Fruit fly (Drosophila melanogaster) whole organism, embryonic: ENCODE results near the gene CG31019.

ENCODE experiments used
- Asciz ChIP-seq: fragments of 200-800 bp; sonication (Bioruptor generic); optimal IDR thresholded peaks from 2 replicates; lab custom pipeline; 2017; ENCODE audit warnings: missing biosample characterization, mild to moderate bottlenecking, missing genetic modification characterization, missing genetic modification reagents
- CG1024 ChIP-seq: fragments of 200-800 bp; sonication (Bioruptor generic); IDR thresholded peaks from 2 replicates; pipeline ENCODE4 v1.3.6; 2022; ENCODE audit warnings: missing biosample characterization, missing genetic modification characterization
- CG11560 ChIP-seq: fragments of 200-800 bp; sonication (Bioruptor generic); IDR thresholded peaks from 3 replicates; pipeline ENCODE4 v1.3.6; 2022; ENCODE audit warnings: missing biosample characterization, missing genetic modification characterization
- CG12236 ChIP-seq: fragments of 200-800 bp; sonication (Bioruptor generic); optimal IDR thresholded peaks from 2 replicates; lab custom pipeline; 2016; ENCODE audit warnings: missing biosample characterization, missing genetic modification characterization
- CG1233 ChIP-seq: fragments of 200-800 bp; sonication (Bioruptor generic); optimal IDR thresholded peaks from 4 replicates; lab custom pipeline; 2018; ENCODE audit warnings: missing biosample characterization, mild to moderate bottlenecking, missing genetic modification characterization
- CG13123 ChIP-seq: fragments of 200-800 bp; sonication (Bioruptor generic); optimal IDR thresholded peaks from 2 replicates; lab custom pipeline; 2016; ENCODE audit warnings: missing biosample characterization, missing genetic modification characterization
- CG15479 ChIP-seq: fragments of 200-800 bp; sonication (Bioruptor generic); optimal IDR thresholded peaks from 3 replicates; lab custom pipeline; 2019; ENCODE audit warnings: missing biosample characterization, mild to moderate bottlenecking, missing genetic modification characterization, moderate library complexity
- CG1792 ChIP-seq: fragments of 200-800 bp; sonication (Bioruptor generic); optimal IDR thresholded peaks from 2 replicates; lab custom pipeline; 2016; ENCODE audit warnings: missing biosample characterization, missing genetic modification characterization
- CG18599 ChIP-seq: fragments of 200-800 bp; sonication (Bioruptor generic); optimal IDR thresholded peaks from 3 replicates; lab custom pipeline; 2017; ENCODE audit warnings: missing biosample characterization, missing genetic modification characterization, mild to moderate bottlenecking, moderate library complexity, missing genetic modification reagents
- CG2678 ChIP-seq: fragments of 200-800 bp; sonication (Bioruptor generic); optimal IDR thresholded peaks from 3 replicates; lab custom pipeline; 2019; ENCODE audit warnings: missing biosample characterization, mild to moderate bottlenecking, missing genetic modification characterization, moderate library complexity
- CG3065 ChIP-seq: fragments of 200-800 bp; sonication (Bioruptor generic); optimal IDR thresholded peaks from 2 replicates; lab custom pipeline; 2016; ENCODE audit warnings: missing biosample characterization, missing genetic modification characterization
- CG6272 ChIP-seq: fragments of 200-800 bp; sonication (Bioruptor generic); IDR thresholded peaks from 2 replicates; pipeline ENCODE4 v1.3.6; 2022; ENCODE audit warnings: missing biosample characterization, missing genetic modification characterization
- CG6683 ChIP-seq: fragments of 200-800 bp; sonication (Bioruptor generic); optimal IDR thresholded peaks from 2 replicates; lab custom pipeline; 2017; ENCODE audit warnings: missing biosample characterization, mild to moderate bottlenecking, missing genetic modification characterization, missing genetic modification reagents
- CG9932 ChIP-seq: fragments of 200-800 bp; sonication (Bioruptor generic); IDR thresholded peaks from 2 replicates; pipeline ENCODE4 v1.3.6; 2022; ENCODE audit warnings: missing biosample characterization, missing genetic modification characterization
- Camta ChIP-seq: fragments of 200-800 bp; sonication (Bioruptor generic); optimal IDR thresholded peaks from 2 replicates; lab custom pipeline; 2016; ENCODE audit warnings: missing biosample characterization, missing genetic modification characterization
- Dfd ChIP-seq, 2 experiments: fragments of >200 bp; optimal IDR thresholded peaks; 2 replicates each; lab custom pipeline; 2017; ENCODE audit warnings: missing biosample characterization in 2 of 2, missing genetic modification characterization in 2 of 2
- Doc2 ChIP-seq: fragments of 200-800 bp; sonication (Bioruptor generic); IDR thresholded peaks from 2 replicates; pipeline ENCODE4 v1.3.6; 2022; ENCODE audit warnings: missing biosample characterization, missing genetic modification characterization
- GATAe ChIP-seq: fragments of 200-800 bp; sonication (Bioruptor generic); conservative IDR thresholded peaks from 2 replicates; pipeline ENCODE4 v1.3.6; 2022; ENCODE audit warnings: missing biosample characterization, missing genetic modification characterization
- Hmx ChIP-seq: fragments of 200-800 bp; sonication (Bioruptor generic); optimal IDR thresholded peaks from 2 replicates; lab custom pipeline; 2016; ENCODE audit warnings: missing biosample characterization, missing genetic modification characterization
- Hr3 ChIP-seq: fragments of 200-800 bp; sonication (Bioruptor generic); optimal IDR thresholded peaks from 3 replicates; lab custom pipeline; 2016; ENCODE audit warnings: missing biosample characterization, missing genetic modification characterization
- Hr51 ChIP-seq, 2 experiments: fragments of 200-800 bp; sonication (Bioruptor generic); optimal IDR thresholded peaks; 2 replicates in 1 of 2; 3 replicates in 1 of 2; lab custom pipeline; 2016 to 2018; ENCODE audit warnings: missing biosample characterization in 2 of 2, missing genetic modification characterization in 2 of 2, mild to moderate bottlenecking in 1 of 2, moderate library complexity in 1 of 2
- Lim3 ChIP-seq: fragments of 200-800 bp; sonication (Bioruptor generic); IDR thresholded peaks from 2 replicates; pipeline ENCODE4 v1.3.6; 2022; ENCODE audit warnings: missing biosample characterization, missing genetic modification characterization
- NK7.1 ChIP-seq: fragments of 200-800 bp; sonication (Bioruptor generic); optimal IDR thresholded peaks from 3 replicates; lab custom pipeline; 2016; ENCODE audit warnings: missing biosample characterization, missing genetic modification characterization
- Rx ChIP-seq: fragments of 200-800 bp; sonication (Bioruptor generic); IDR thresholded peaks from 2 replicates; pipeline ENCODE4 v1.3.6; 2022; ENCODE audit warnings: missing biosample characterization, missing genetic modification characterization
- Side ChIP-seq: fragments of 200-800 bp; sonication (Bioruptor generic); optimal IDR thresholded peaks from 2 replicates; lab custom pipeline; 2016; ENCODE audit warnings: missing biosample characterization, missing genetic modification characterization
- Sin3A ChIP-seq: fragments of >200 bp; optimal IDR thresholded peaks from 2 replicates; lab custom pipeline; 2018
- Six4 ChIP-seq: fragments of 200-800 bp; sonication (Bioruptor generic); optimal IDR thresholded peaks from 2 replicates; lab custom pipeline; 2016; ENCODE audit warnings: missing biosample characterization, missing genetic modification characterization
- Sry-β ChIP-seq: fragments of 200-800 bp; sonication (Bioruptor generic); optimal IDR thresholded peaks from 2 replicates; lab custom pipeline; 2018; ENCODE audit warnings: missing biosample characterization, mild to moderate bottlenecking, missing genetic modification characterization, moderate library complexity
- TFAM ChIP-seq: fragments of 200-800 bp; sonication (Bioruptor generic); optimal IDR thresholded peaks from 2 replicates; lab custom pipeline; 2017; ENCODE audit warnings: missing biosample characterization, missing genetic modification characterization, inconsistent platforms
- cg ChIP-seq: fragments of 200-800 bp; sonication (Bioruptor generic); optimal IDR thresholded peaks from 3 replicates; lab custom pipeline; 2019; ENCODE audit warnings: missing biosample characterization, mild to moderate bottlenecking, missing genetic modification characterization, moderate library complexity
- emc ChIP-seq: fragments of 200-800 bp; sonication (Bioruptor generic); optimal IDR thresholded peaks from 2 replicates; lab custom pipeline; 2016; ENCODE audit warnings: missing biosample characterization, missing genetic modification characterization
- en ChIP-seq: fragments of 200-800 bp; sonication (Bioruptor generic); optimal IDR thresholded peaks from 2 replicates; lab custom pipeline; 2016; ENCODE audit warnings: missing biosample characterization, missing genetic modification characterization
- fd102C ChIP-seq: fragments of 200-800 bp; sonication (Bioruptor generic); optimal IDR thresholded peaks from 2 replicates; lab custom pipeline; 2018; ENCODE audit warnings: missing biosample characterization, mild to moderate bottlenecking, missing genetic modification characterization, moderate library complexity
- fd96Cb ChIP-seq: fragments of 200-800 bp; sonication (Bioruptor generic); optimal IDR thresholded peaks from 2 replicates; lab custom pipeline; 2018; ENCODE audit warnings: missing biosample characterization, mild to moderate bottlenecking, missing genetic modification characterization, moderate library complexity
- lola ChIP-seq, 3 experiments: fragments of >200 bp in 2 of 3; fragments of 200-800 bp in 1 of 3; sonication (Bioruptor generic) in 1 of 3; optimal IDR thresholded peaks; 2 replicates each; lab custom pipeline; 2017 to 2019; ENCODE audit warnings: missing biosample characterization in 3 of 3, missing genetic modification characterization in 3 of 3, mild to moderate bottlenecking in 1 of 3, moderate library complexity in 1 of 3
- lov ChIP-seq, 2 experiments: fragments of 200-800 bp in 1 of 2; fragments of >200 bp in 1 of 2; sonication (Bioruptor generic) in 1 of 2; IDR thresholded peaks in 1 of 2; optimal IDR thresholded peaks in 1 of 2; 2 replicates in 1 of 2; 3 replicates in 1 of 2; pipeline versions ENCODE4 v1.3.6 to Lab custom; 2017 to 2022; ENCODE audit warnings: missing biosample characterization in 1 of 2, missing genetic modification characterization in 1 of 2
- mam ChIP-seq: fragments of 200-800 bp; sonication (Bioruptor generic); optimal IDR thresholded peaks from 3 replicates; lab custom pipeline; 2016; ENCODE audit warnings: missing biosample characterization, missing genetic modification characterization
- pho ChIP-seq: fragments of 200-800 bp; sonication (Bioruptor generic); optimal IDR thresholded peaks from 2 replicates; lab custom pipeline; 2016; ENCODE audit warnings: missing biosample characterization, missing genetic modification characterization
- psq ChIP-seq: fragments of 200-800 bp; sonication (Bioruptor generic); optimal IDR thresholded peaks from 2 replicates; lab custom pipeline; 2017; ENCODE audit warnings: missing biosample characterization, missing genetic modification characterization
- ro ChIP-seq: fragments of 200-800 bp; sonication (Bioruptor generic); IDR thresholded peaks from 2 replicates; pipeline ENCODE4 v1.3.6; 2022; ENCODE audit warnings: missing biosample characterization, missing genetic modification characterization
- seq ChIP-seq: fragments of 200-800 bp; sonication (Bioruptor generic); IDR thresholded peaks from 2 replicates; pipeline ENCODE4 v1.3.6; 2022; ENCODE audit warnings: missing biosample characterization, missing genetic modification characterization
- shn ChIP-seq: fragments of 200-800 bp; sonication (Bioruptor generic); optimal IDR thresholded peaks from 3 replicates; lab custom pipeline; 2016; ENCODE audit warnings: missing biosample characterization, missing genetic modification characterization
- so ChIP-seq: fragments of 200-800 bp; sonication (Bioruptor generic); IDR thresholded peaks from 3 replicates; pipeline ENCODE4 v1.3.6; 2022; ENCODE audit warnings: missing biosample characterization, missing genetic modification characterization
- stwl ChIP-seq: fragments of 200-800 bp; sonication (Bioruptor generic); optimal IDR thresholded peaks from 3 replicates; lab custom pipeline; 2018; ENCODE audit warnings: missing biosample characterization, mild to moderate bottlenecking, missing genetic modification characterization, moderate library complexity
- tgo ChIP-seq: fragments of 200-800 bp; sonication (Bioruptor generic); IDR thresholded peaks from 3 replicates; pipeline ENCODE4 v1.3.6; 2022; ENCODE audit warnings: missing biosample characterization, missing genetic modification characterization
- tup ChIP-seq: fragments of 200-800 bp; sonication (Bioruptor generic); optimal IDR thresholded peaks from 2 replicates; lab custom pipeline; 2016; ENCODE audit warnings: missing biosample characterization, mild to moderate bottlenecking, missing genetic modification characterization, moderate library complexity
- unpg ChIP-seq: fragments of 200-800 bp; sonication (Bioruptor generic); optimal IDR thresholded peaks from 3 replicates; lab custom pipeline; 2018; ENCODE audit warnings: missing biosample characterization, mild to moderate bottlenecking, missing genetic modification characterization, moderate library complexity
- zfh1 ChIP-seq: fragments of 200-800 bp; sonication (Bioruptor generic); IDR thresholded peaks from 3 replicates; pipeline ENCODE4 v1.3.6; 2022; ENCODE audit warnings: missing biosample characterization, missing genetic modification characterization
- zfh2 ChIP-seq: fragments of 200-800 bp; sonication (Bioruptor generic); optimal IDR thresholded peaks from 2 replicates; lab custom pipeline; 2016; ENCODE audit warnings: missing biosample characterization, missing genetic modification characterization

CG31019 gene

dm6 chr3R:30600154-30601009 is 3.6 kb downstream of the CG31019 start (continued):
- peak; percentile 74 for TF ChIP-seq CG12236 (GFP tag; lab: Kevin White, UChicago)
- 0 out of 2 replicates have a peak, but pooled peaks have one; percentile 43 for TF ChIP-seq Doc2
- peak; percentile 77 for TF ChIP-seq Lim3
- TF ChIP-seq Side (GFP tag; lab: Kevin White, UChicago) = peak; percentile 89
- TF ChIP-seq Camta = peak; percentile 87
- TF ChIP-seq CG15479 (GFP tag; lab: Kevin White, UChicago) = no peak
- TF ChIP-seq mam = peak; percentile 87
- TF ChIP-seq GATAe = peak; percentile 59; the same call in 1 of the 2 replicates
- peak; percentile 92 for TF ChIP-seq pho (GFP tag; lab: Kevin White, UChicago)
- TF ChIP-seq CG3065 (GFP tag; lab: Kevin White, UChicago) = peak; percentile 58
- peak; percentile 86 for TF ChIP-seq Rx (GFP tag; lab: Robert Waterston, UW)
- peak; percentile 86 for TF ChIP-seq Hr3 (GFP tag; lab: Kevin White, UChicago)
- TF ChIP-seq Dfd (GFP tag; optimal IDR thresholded peaks at IDR 0.05; lab: Kevin White, UChicago) = no peak
- TF ChIP-seq lola (GFP tag; optimal IDR thresholded peaks at IDR 0.05; lab: Kevin White, UChicago) = peak in 1 of 3 experiments; percentile 83
- TF ChIP-seq CG13123 = peak; percentile 85
- peak; percentile 90 for TF ChIP-seq Six4
- peak; percentile 30 for TF ChIP-seq en (GFP tag; lab: Kevin White, UChicago)
- TF ChIP-seq psq = peak; percentile 87
- TF ChIP-seq so (GFP tag; lab: Robert Waterston, UW) = peak; percentile 96
- peak; percentile 95 for TF ChIP-seq unpg (GFP tag; lab: Kevin White, UChicago)
- peak; percentile 93 for TF ChIP-seq zfh1
- peak; percentile 63 for TF ChIP-seq TFAM (GFP tag; lab: Kevin White, UChicago)
- peak; percentile 93 for TF ChIP-seq seq (GFP tag; lab: Robert Waterston, UW)
- peak; percentile 82 for TF ChIP-seq CG1792 (GFP tag; lab: Kevin White, UChicago)
- TF ChIP-seq NK7.1 (GFP tag; lab: Kevin White, UChicago) = peak; percentile 85
- TF ChIP-seq CG2678 (tag; lab: Kevin White, UChicago) = peak; percentile 93
- no peak for TF ChIP-seq Sin3A (lab: Kevin White, UChicago)
- TF ChIP-seq tgo (GFP tag; lab: Robert Waterston, UW) = peak; percentile 95
- peak; percentile 81 for TF ChIP-seq emc (GFP tag; lab: Kevin White, UChicago)
- peak; percentile 73 for TF ChIP-seq ro (GFP tag; lab: Robert Waterston, UW)
- peak; percentile 81 for TF ChIP-seq CG6272
- peak; percentile 94 for TF ChIP-seq CG18599
- TF ChIP-seq CG1233 = peak; percentile 85
- TF ChIP-seq tup (GFP tag; lab: Kevin White, UChicago) = peak; percentile 71
- peak; percentile 56 for TF ChIP-seq fd102C
- TF ChIP-seq CG9932 (GFP tag; lab: Robert Waterston, UW) = peak; percentile 87
- peak; percentile 51; the same call in 1 of the 3 replicates for TF ChIP-seq CG11560 (tag; lab: Robert Waterston, UW)
- peak; percentile 74 for TF ChIP-seq shn (GFP tag; lab: Kevin White, UChicago)
- peak; percentile 84 to 94 for TF ChIP-seq Hr51 (GFP tag; optimal IDR thresholded peaks at IDR 0.05; lab: Kevin White, UChicago)
- peak; percentile 82 for TF ChIP-seq zfh2 (GFP tag; lab: Kevin White, UChicago)
- no peak for TF ChIP-seq cg
- TF ChIP-seq lov (optimal IDR thresholded peaks at IDR 0.05; lab: Kevin White, UChicago) = no peak
- TF ChIP-seq lov (GFP tag; IDR thresholded peaks at IDR 0.05; lab: Robert Waterston, UW) = peak; percentile 96
- TF ChIP-seq Hmx (GFP tag; lab: Kevin White, UChicago) = peak; percentile 79
- TF ChIP-seq fd96Cb (tag; lab: Kevin White, UChicago) = peak; percentile 86
- TF ChIP-seq stwl = peak; percentile 25
- TF ChIP-seq CG6683 (GFP tag; lab: Kevin White, UChicago) = peak; percentile 81
- TF ChIP-seq Sry-β = peak; percentile 21
- TF ChIP-seq Asciz (GFP tag; lab: Kevin White, UChicago) = peak; percentile 86
- TF ChIP-seq CG1024 (GFP tag; lab: Robert Waterston, UW) = peak; percentile 89
